Fruit fly (Drosophila melanogaster): ENCODE data around the gene Nedd8.

Gene Nedd8

DNA sequence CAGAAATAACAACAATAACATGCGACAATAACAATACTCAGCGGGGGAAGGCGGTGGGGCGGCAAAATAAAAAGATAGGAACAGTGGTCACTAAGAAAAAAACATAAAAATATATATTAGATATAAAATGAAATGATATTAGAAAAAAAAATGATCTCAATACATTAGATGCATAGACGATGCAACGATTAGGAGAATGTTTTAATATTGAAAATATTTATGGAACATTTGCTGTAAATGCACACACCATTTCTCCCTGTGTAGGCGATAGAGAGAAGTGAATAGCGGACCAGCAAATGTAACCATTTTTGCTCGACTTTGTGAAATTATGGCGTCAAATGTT lies 14.5 kb upstream of the Nedd8 start (continued):
- TF ChIP-seq CG8281 (tag; optimal IDR thresholded peaks at IDR 0.05): peak; percentile 57
- TF ChIP-seq CG15696 (tag; optimal IDR thresholded peaks at IDR 0.05): peak; percentile 66
- TF ChIP-seq ttk (GFP tag; IDR thresholded peaks at IDR 0.05): peak; percentile 84
- TF ChIP-seq gt (GFP tag; IDR thresholded peaks at IDR 0.05): no peak
- peak; percentile 74 for TF ChIP-seq CG13424 (tag; optimal IDR thresholded peaks at IDR 0.05)
- TF ChIP-seq ems (GFP tag; optimal IDR thresholded peaks at IDR 0.05): peak; percentile 33
- peak; percentile 98 for TF ChIP-seq Rfx (GFP tag; IDR thresholded peaks at IDR 0.05)
- TF ChIP-seq D (optimal IDR thresholded peaks at IDR 0.05): no peak
- TF ChIP-seq D (GFP tag; optimal IDR thresholded peaks at IDR 0.05): peak; percentile 46
- TF ChIP-seq CG14860 (GFP tag; IDR thresholded peaks at IDR 0.05; ENCODE audit: partially characterized antibody): no peak
- TF ChIP-seq HLHmδ (GFP tag; optimal IDR thresholded peaks at IDR 0.05): no peak
- no peak for TF ChIP-seq CG2116 (GFP tag; optimal IDR thresholded peaks at IDR 0.05)
- no peak for TF ChIP-seq da (GFP tag; optimal IDR thresholded peaks at IDR 0.05)
- peak; percentile 73 for TF ChIP-seq NfI (GFP tag; optimal IDR thresholded peaks at IDR 0.05)
- peak; percentile 58 for TF ChIP-seq E2f2 (GFP tag; IDR thresholded peaks at IDR 0.05)
- TF ChIP-seq pnt (GFP tag; optimal IDR thresholded peaks at IDR 0.05): no peak
- TF ChIP-seq ind (GFP tag; optimal IDR thresholded peaks at IDR 0.05): peak; percentile 86
- peak; percentile 88 for TF ChIP-seq CG11085 (GFP tag; IDR thresholded peaks at IDR 0.05)
- no peak for TF ChIP-seq Sin3A (optimal IDR thresholded peaks at IDR 0.05)
- peak; percentile 77 for TF ChIP-seq CG8924 (tag; optimal IDR thresholded peaks at IDR 0.05)
- TF ChIP-seq grn (GFP tag; optimal IDR thresholded peaks at IDR 0.05): no peak
- TF ChIP-seq btn (GFP tag; optimal IDR thresholded peaks at IDR 0.05): no peak
- TF ChIP-seq CG2120 (GFP tag; optimal IDR thresholded peaks at IDR 0.05): peak; percentile 86
- no peak for TF ChIP-seq inv (GFP tag; IDR thresholded peaks at IDR 0.05; ENCODE audit: partially characterized antibody)
- TF ChIP-seq CG12236 (GFP tag; optimal IDR thresholded peaks at IDR 0.05): no peak
- TF ChIP-seq CG7357 (GFP tag; IDR thresholded peaks at IDR 0.05): peak; percentile 77
- no peak for TF ChIP-seq aop (GFP tag; IDR thresholded peaks at IDR 0.05)
- no peak for TF ChIP-seq Kr (GFP tag; optimal IDR thresholded peaks at IDR 0.05)
- peak; percentile 8 for TF ChIP-seq CG16815 (GFP tag; optimal IDR thresholded peaks at IDR 0.05)
- TF ChIP-seq CG9817 (tag; optimal IDR thresholded peaks at IDR 0.05): peak; percentile 80
- TF ChIP-seq dm (GFP tag; optimal IDR thresholded peaks at IDR 0.05): no peak
- TF ChIP-seq CG3163 (GFP tag; optimal IDR thresholded peaks at IDR 0.05): no peak
- TF ChIP-seq ato (GFP tag; IDR thresholded peaks at IDR 0.05; ENCODE audit: partially characterized antibody): no peak
- TF ChIP-seq CG10147 (GFP tag; optimal IDR thresholded peaks at IDR 0.05): peak; percentile 75
- peak; percentile 85 for TF ChIP-seq CG11696 (GFP tag; IDR thresholded peaks at IDR 0.05)
- TF ChIP-seq Neu2 (GFP tag; optimal IDR thresholded peaks at IDR 0.05; ENCODE audit: borderline replicate concordance): no peak
- peak; percentile 88 for TF ChIP-seq E2f1 (GFP tag; IDR thresholded peaks at IDR 0.05)
- TF ChIP-seq CG33213 (GFP tag; optimal IDR thresholded peaks at IDR 0.05): peak; percentile 42
- peak; percentile 62 for TF ChIP-seq tin (GFP tag; optimal IDR thresholded peaks at IDR 0.05)
- TF ChIP-seq Hr78 (GFP tag; optimal IDR thresholded peaks at IDR 0.05): no peak
- TF ChIP-seq Sry-δ (GFP tag; optimal IDR thresholded peaks at IDR 0.05): no peak
- TF ChIP-seq ken (GFP tag; IDR thresholded peaks at IDR 0.05): peak; percentile 65; the same call in 2 of the 3 replicates
- peak; percentile 56 for TF ChIP-seq CG10979 (tag; optimal IDR thresholded peaks at IDR 0.05)
- peak; percentile 86 for TF ChIP-seq Poxn (GFP tag; IDR thresholded peaks at IDR 0.05)
- TF ChIP-seq gcm2 (GFP tag; optimal IDR thresholded peaks at IDR 0.05): peak; percentile 0
- TF ChIP-seq CG31224 (GFP tag; IDR thresholded peaks at IDR 0.05): peak; percentile 92
- TF ChIP-seq CG5953 (GFP tag; IDR thresholded peaks at IDR 0.05): peak; percentile 24; the same call in 1 of the 2 replicates
- TF ChIP-seq CG1792 (GFP tag; optimal IDR thresholded peaks at IDR 0.05): no peak
- no peak for TF ChIP-seq CG11398 (GFP tag; optimal IDR thresholded peaks at IDR 0.05)
- no peak for TF ChIP-seq tna (GFP tag; IDR thresholded peaks at IDR 0.05; ENCODE audit: partially characterized antibody)
- TF ChIP-seq CG7786 (GFP tag; optimal IDR thresholded peaks at IDR 0.05): peak; percentile 2
- peak; percentile 64 for TF ChIP-seq CG10321 (GFP tag; IDR thresholded peaks at IDR 0.05)
- TF ChIP-seq fu2 (GFP tag; optimal IDR thresholded peaks at IDR 0.05): peak; percentile 39

Measured in whole organism, embryonic.